Worm (Caenorhabditis elegans) whole organism, early embryonic: ENCODE results near the gene erh-1.

Source experiments
- ama-1 ChIP-seq: fragments of 150-350 bp; optimal IDR thresholded peaks from 2 replicates; lab custom pipeline; 2014
- ceh-36 ChIP-seq: sonication (generic microtip); optimal IDR thresholded peaks from 2 replicates; lab custom pipeline; 2016; ENCODE audit warnings: missing genetic modification characterization, inconsistent platforms, missing compliant biosample characterization
- ets-7 ChIP-seq: sonication (generic microtip); optimal IDR thresholded peaks from 2 replicates; lab custom pipeline; 2016; ENCODE audit warnings: missing genotype, missing genetic modification characterization, missing compliant biosample characterization
- flt-1 ChIP-seq: fragments of 200-800 bp; sonication (Bioruptor generic); IDR thresholded peaks from 2 replicates; pipeline ENCODE4 v1.3.6; 2022; ENCODE audit warnings: missing genetic modification characterization, missing compliant biosample characterization
- hmbx-1 ChIP-seq: sonication (generic microtip); optimal IDR thresholded peaks from 2 replicates; lab custom pipeline; 2016; ENCODE audit warnings: mild to moderate bottlenecking, missing genetic modification characterization, missing compliant biosample characterization
- hmg-4 ChIP-seq: fragments of 200-800 bp; sonication (Bioruptor generic); optimal IDR thresholded peaks from 2 replicates; lab custom pipeline; 2018; ENCODE audit warnings: mild to moderate bottlenecking, missing genetic modification characterization, missing compliant biosample characterization
- hnd-1 ChIP-seq: sonication (generic microtip); optimal IDR thresholded peaks from 2 replicates; lab custom pipeline; 2016; ENCODE audit warnings: missing genetic modification characterization, missing compliant biosample characterization
- sea-1 ChIP-seq: fragments of 200-800 bp; sonication (Bioruptor generic); conservative IDR thresholded peaks from 2 replicates; pipeline ENCODE4 v1.3.6; 2022; ENCODE audit warnings: missing genetic modification characterization, missing compliant biosample characterization
- tbx-37 ChIP-seq: fragments of 200-800 bp; sonication (Bioruptor generic); conservative IDR thresholded peaks from 2 replicates; pipeline ENCODE4 v1.3.6; 2022; ENCODE audit warnings: missing genetic modification reagents, missing genetic modification characterization, missing compliant biosample characterization

DNA sequence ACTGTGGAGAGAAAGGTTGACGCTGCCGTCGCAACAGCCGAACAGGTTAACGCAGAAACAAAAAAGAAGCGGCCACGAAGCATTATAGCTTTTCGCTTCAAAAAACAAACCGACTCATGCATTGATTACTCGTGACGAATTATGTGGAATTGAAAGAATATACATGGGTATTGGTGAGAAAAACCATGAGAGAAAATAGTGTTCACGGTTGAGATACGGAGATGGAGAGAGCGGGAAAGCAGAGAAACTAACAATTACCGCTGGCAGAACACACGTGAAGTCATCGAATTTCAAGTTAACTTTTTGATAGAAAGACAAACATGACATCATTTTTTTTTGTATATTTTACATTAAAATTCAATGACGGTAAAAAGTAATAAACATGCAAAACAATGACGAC lies 43.6 kb downstream of the erh-1 start:
- TF ChIP-seq hmg-4 (GFP tag; lab: Kevin White, UChicago) (no peak), sea-1 (GFP tag; lab: Robert Waterston, UW) (no peak), flt-1 (no peak), tbx-37 (GFP tag; lab: Robert Waterston, UW) (no peak), hmbx-1 (no peak), ama-1 (lab: Kevin White, UChicago) (no peak), ceh-36 (no peak), ets-7 (tag; lab: Kevin White, UChicago) (no peak), hnd-1 (tag; lab: Kevin White, UChicago) (no peak)
